Worm (Caenorhabditis elegans): Measurements from ENCODE around the gene hgrs-1.

The hgrs-1 gene

ce11 chrIV:8164515-8164914, 41.3 kb downstream of the hgrs-1 start:
- TF ChIP-seq lsl-1 (GFP tag; optimal IDR thresholded peaks at IDR 0.05) (no peak), ama-1 (optimal IDR thresholded peaks at IDR 0.05) (no peak), ama-1 (GFP tag; optimal IDR thresholded peaks at IDR 0.05) (no peak), ccch-3 (GFP tag; optimal IDR thresholded peaks at IDR 0.05) (no peak), nhr-120 (GFP tag; IDR thresholded peaks at IDR 0.05) (no peak), pha-4 (tag; optimal IDR thresholded peaks at IDR 0.05) (no peak)

- TF ChIP-seq nhr-80 (tag; optimal IDR thresholded peaks at IDR 0.05) = peak; percentile 69
- TF ChIP-seq tlf-1 (GFP tag; optimal IDR thresholded peaks at IDR 0.05) = no peak
Observed at ce11 chrIV:8163687-8164086, 42.2 kb downstream of the hgrs-1 start, which contains the start of gene clec-51. Gene clec-51, minus strand, starts transcription at chrIV:8163800.

- TF ChIP-seq lag-1 (GFP tag; IDR thresholded peaks at IDR 0.05) = no peak
- TF ChIP-seq ztf-3 (GFP tag; optimal IDR thresholded peaks at IDR 0.05) = no peak
- TF ChIP-seq nhr-80 (tag; optimal IDR thresholded peaks at IDR 0.05) = peak; percentile 41
Observed at ce11 chrIV:8161774-8162173, 44.1 kb downstream of the hgrs-1 start.

DNA sequence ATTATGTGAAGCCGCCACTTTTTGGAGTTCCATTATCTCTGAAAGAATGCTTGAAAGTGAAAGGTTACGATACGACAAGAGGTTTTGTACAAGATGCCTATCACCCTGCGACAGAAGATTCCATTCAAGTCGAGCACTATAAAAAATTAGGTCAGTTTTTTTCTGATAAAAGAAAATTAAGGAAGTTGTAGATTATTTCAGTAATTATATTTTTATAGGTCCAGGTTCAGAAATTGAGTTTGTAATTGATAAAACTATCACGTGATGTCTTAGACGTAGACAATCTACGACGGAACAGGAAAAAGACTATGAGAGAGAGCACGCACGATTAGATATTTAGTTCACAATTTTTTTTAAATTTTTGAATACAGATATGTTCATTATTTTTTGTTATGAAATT, 45.9 kb downstream of the hgrs-1 start:
- TF ChIP-seq ztf-26 (tag; optimal IDR thresholded peaks at IDR 0.05) (no peak), hsf-1 (GFP tag; IDR thresholded peaks at IDR 0.05) (no peak), unc-130 (GFP tag; optimal IDR thresholded peaks at IDR 0.05) (no peak), sea-2 (GFP tag; IDR thresholded peaks at IDR 0.05) (no peak)

ce11 chrIV:8159087-8159486, 46.8 kb downstream of the hgrs-1 start, which contains the start of gene faah-1:
Gene faah-1, plus strand, starts transcription at chrIV:8159387.
- TF ChIP-seq ztf-22 (GFP tag; optimal IDR thresholded peaks at IDR 0.05) (no peak), ztf-28 (GFP tag; IDR thresholded peaks at IDR 0.05) (no peak), pbrm-1 (GFP tag; IDR thresholded peaks at IDR 0.05) (no peak), somi-1 (GFP tag; optimal IDR thresholded peaks at IDR 0.05) (no peak), nhr-179 (tag; optimal IDR thresholded peaks at IDR 0.05) (no peak), lsy-27 (tag; optimal IDR thresholded peaks at IDR 0.05; ENCODE audit: borderline replicate concordance, insufficient read depth) (no peak), F57C9.4 (tag; optimal IDR thresholded peaks at IDR 0.05) (no peak), B0336.3 (GFP tag; IDR thresholded peaks at IDR 0.05) (no peak), dox-1 (GFP tag; IDR thresholded peaks at IDR 0.05) (no peak), nfyb-1 (GFP tag; IDR thresholded peaks at IDR 0.05) (no peak), nhr-90 (tag; optimal IDR thresholded peaks at IDR 0.05) (no peak), lir-1 (GFP tag; conservative IDR thresholded peaks at IDR 0.05) (no peak), mxl-1 (tag; optimal IDR thresholded peaks at IDR 0.05) (no peak), hmg-20 (GFP tag; IDR thresholded peaks at IDR 0.05) (no peak), ets-4 (GFP tag; optimal IDR thresholded peaks at IDR 0.05) (no peak), ekl-4 (GFP tag; IDR thresholded peaks at IDR 0.05) (no peak), madf-10 (tag; optimal IDR thresholded peaks at IDR 0.05) (no peak), lsl-1 (GFP tag; optimal IDR thresholded peaks at IDR 0.05) (no peak), mes-4 (tag; optimal IDR thresholded peaks at IDR 0.05) (no peak)

DNA sequence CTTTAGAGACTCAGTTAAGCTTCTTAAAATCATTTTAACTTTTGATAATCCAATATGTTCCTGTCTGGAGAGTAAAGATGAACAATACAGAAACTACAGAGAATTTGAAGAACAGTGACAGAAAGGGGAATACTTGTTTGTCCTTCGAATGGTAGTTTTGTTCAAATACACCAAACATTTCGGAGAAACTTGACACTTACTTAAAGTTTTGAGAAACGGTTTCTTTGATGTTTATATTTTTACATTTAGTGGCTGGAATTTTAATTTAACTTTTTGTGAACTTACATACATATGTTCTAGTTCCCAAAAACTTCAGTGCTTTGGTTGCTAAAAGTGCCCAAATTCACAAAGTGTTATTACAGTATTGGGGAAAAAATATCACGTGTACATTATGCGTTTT, 48.7 kb downstream of the hgrs-1 start, which contains the start of gene B0218.5:
TSS of gene B0218.5 (minus strand) at position 101 of the 400 bp plus-strand sequence.
- no peak for TF ChIP-seq hmg-1.2 (GFP tag; IDR thresholded peaks at IDR 0.05)
